Worm (Caenorhabditis elegans) whole organism, early embryonic: ENCODE measurements around the gene slc-25A29.

ENCODE experiments used
- B0310.2 ChIP-seq: sonication (generic microtip); optimal IDR thresholded peaks from 2 replicates; lab custom pipeline; 2016; ENCODE audit warnings: mild to moderate bottlenecking, missing genetic modification characterization, missing compliant biosample characterization
- F13C5.2 ChIP-seq: sonication (generic microtip); optimal IDR thresholded peaks from 2 replicates; lab custom pipeline; 2017; ENCODE audit warnings: mild to moderate bottlenecking, missing genetic modification characterization, inconsistent platforms, missing compliant biosample characterization
- aly-1 ChIP-seq: sonication (generic microtip); optimal IDR thresholded peaks from 2 replicates; lab custom pipeline; 2016; ENCODE audit warnings: missing genetic modification characterization, missing compliant biosample characterization
- ama-1 ChIP-seq: fragments of 150-350 bp; optimal IDR thresholded peaks from 2 replicates; lab custom pipeline; 2014
- ceh-13 ChIP-seq: fragments of 200-800 bp; sonication (Bioruptor generic); optimal IDR thresholded peaks from 2 replicates; lab custom pipeline; 2018; ENCODE audit warnings: mild to moderate bottlenecking, missing genetic modification characterization, missing compliant biosample characterization
- ceh-36 ChIP-seq: sonication (generic microtip); optimal IDR thresholded peaks from 2 replicates; lab custom pipeline; 2016; ENCODE audit warnings: missing genetic modification characterization, inconsistent platforms, missing compliant biosample characterization
- ets-7 ChIP-seq: sonication (generic microtip); optimal IDR thresholded peaks from 2 replicates; lab custom pipeline; 2016; ENCODE audit warnings: missing genotype, missing genetic modification characterization, missing compliant biosample characterization
- flt-1 ChIP-seq: fragments of 200-800 bp; sonication (Bioruptor generic); IDR thresholded peaks from 2 replicates; pipeline ENCODE4 v1.3.6; 2022; ENCODE audit warnings: missing genetic modification characterization, missing compliant biosample characterization
- hmbx-1 ChIP-seq: sonication (generic microtip); optimal IDR thresholded peaks from 2 replicates; lab custom pipeline; 2016; ENCODE audit warnings: mild to moderate bottlenecking, missing genetic modification characterization, missing compliant biosample characterization
- hmg-4 ChIP-seq: fragments of 200-800 bp; sonication (Bioruptor generic); optimal IDR thresholded peaks from 2 replicates; lab custom pipeline; 2018; ENCODE audit warnings: mild to moderate bottlenecking, missing genetic modification characterization, missing compliant biosample characterization
- hnd-1 ChIP-seq: sonication (generic microtip); optimal IDR thresholded peaks from 2 replicates; lab custom pipeline; 2016; ENCODE audit warnings: missing genetic modification characterization, missing compliant biosample characterization
- pes-1 ChIP-seq: fragments of 200-800 bp; sonication (Bioruptor generic); IDR thresholded peaks from 2 replicates; pipeline ENCODE4 v1.3.6; 2022; ENCODE audit warnings: missing genetic modification reagents, missing genetic modification characterization, missing compliant biosample characterization
- scrt-1 ChIP-seq: fragments of 200-800 bp; sonication (Bioruptor generic); IDR thresholded peaks from 2 replicates; pipeline ENCODE4 v1.3.6; 2022; ENCODE audit warnings: missing genetic modification characterization, missing compliant biosample characterization
- sea-1 ChIP-seq: fragments of 200-800 bp; sonication (Bioruptor generic); conservative IDR thresholded peaks from 2 replicates; pipeline ENCODE4 v1.3.6; 2022; ENCODE audit warnings: missing genetic modification characterization, missing compliant biosample characterization
- tbx-11 ChIP-seq: fragments of 200-800 bp; sonication (Bioruptor generic); IDR thresholded peaks from 2 replicates; pipeline ENCODE4 v1.3.6; 2022; ENCODE audit warnings: missing genetic modification characterization, missing compliant biosample characterization
- tbx-37 ChIP-seq: fragments of 200-800 bp; sonication (Bioruptor generic); conservative IDR thresholded peaks from 2 replicates; pipeline ENCODE4 v1.3.6; 2022; ENCODE audit warnings: missing genetic modification reagents, missing genetic modification characterization, missing compliant biosample characterization
- tra-4 ChIP-seq: sonication (generic microtip); optimal IDR thresholded peaks from 2 replicates; lab custom pipeline; 2017; ENCODE audit warnings: missing genetic modification characterization, missing compliant biosample characterization

slc-25A29 gene

ce11 chrV:14683291-14683690 is 25.3 kb upstream of the slc-25A29 start:
- TF ChIP-seq pes-1 (GFP tag; lab: Robert Waterston, UW) = no peak
- TF ChIP-seq hmg-4 = no peak
- TF ChIP-seq sea-1 (GFP tag; lab: Robert Waterston, UW) = no peak
- TF ChIP-seq ceh-36 (tag; lab: Kevin White, UChicago) = no peak
- no peak for TF ChIP-seq ets-7

ce11 chrV:14682870-14683269 is 24.9 kb upstream of the slc-25A29 start:
- TF ChIP-seq ceh-36 (tag; lab: Kevin White, UChicago) = no peak
- TF ChIP-seq pes-1 (GFP tag; lab: Robert Waterston, UW) = no peak

- no peak for TF ChIP-seq scrt-1 (GFP tag; lab: Robert Waterston, UW)
- TF ChIP-seq tbx-37 (GFP tag; lab: Robert Waterston, UW) = no peak
- no peak for TF ChIP-seq ets-7
- TF ChIP-seq B0310.2 (tag; lab: Kevin White, UChicago) = no peak
- no peak for TF ChIP-seq hmg-4
- no peak for TF ChIP-seq pes-1 (GFP tag; lab: Robert Waterston, UW)
- TF ChIP-seq hnd-1 (tag; lab: Kevin White, UChicago) = no peak
- TF ChIP-seq ceh-13 (GFP tag; lab: Kevin White, UChicago) = no peak
- no peak for TF ChIP-seq flt-1 (GFP tag; lab: Robert Waterston, UW)
Measured at ce11 chrV:14680014-14680413, 22.0 kb upstream of the slc-25A29 start, which contains the start of gene C47E8.3. Gene C47E8.3 (plus strand): TSS chrV:14680314.

ce11 chrV:14678298-14678697 is 20.3 kb upstream of the slc-25A29 start:
- TF ChIP-seq B0310.2 (tag; lab: Kevin White, UChicago) (no peak), pes-1 (GFP tag; lab: Robert Waterston, UW) (no peak), F13C5.2 (tag; lab: Kevin White, UChicago) (no peak), scrt-1 (GFP tag; lab: Robert Waterston, UW) (no peak), hmbx-1 (tag; lab: Kevin White, UChicago) (no peak), sea-1 (GFP tag; lab: Robert Waterston, UW) (no peak), ama-1 (lab: Kevin White, UChicago) (no peak), hmg-4 (no peak), tra-4 (no peak), ets-7 (no peak), tbx-11 (GFP tag; lab: Robert Waterston, UW) (no peak), hnd-1 (tag; lab: Kevin White, UChicago) (no peak), ceh-36 (tag; lab: Kevin White, UChicago) (no peak)

ce11 chrV:14665728-14666127 is 7.8 kb upstream of the slc-25A29 start, which contains the start of gene C47E8.1:
Gene C47E8.1 (plus strand): TSS chrV:14666028.
- TF ChIP-seq ama-1 (lab: Kevin White, UChicago) = no peak
- no peak for TF ChIP-seq ceh-13 (GFP tag; lab: Kevin White, UChicago)
- no peak for TF ChIP-seq ets-7

- no peak for TF ChIP-seq tbx-11 (GFP tag; lab: Robert Waterston, UW)
- no peak for TF ChIP-seq hmbx-1 (tag; lab: Kevin White, UChicago)
- no peak for TF ChIP-seq tra-4
Measured at ce11 chrV:14663006-14663405, 5.0 kb upstream of the slc-25A29 start, which contains the start of gene C47E8.9. Gene C47E8.9 (plus strand): TSS chrV:14663306.

ce11 chrV:14660608-14661355 is 2.8 kb upstream of the slc-25A29 start, which contains the start of gene srh-17:
Gene srh-17 (plus strand): TSS chrV:14661305.
- TF ChIP-seq sea-1 (GFP tag; lab: Robert Waterston, UW) = no peak
- no peak for TF ChIP-seq pes-1 (GFP tag; lab: Robert Waterston, UW)
- no peak for TF ChIP-seq ceh-36 (tag; lab: Kevin White, UChicago)
- no peak for TF ChIP-seq ets-7
- TF ChIP-seq tbx-37 (GFP tag; lab: Robert Waterston, UW) = no peak
- TF ChIP-seq hnd-1 (tag; lab: Kevin White, UChicago) = no peak
- TF ChIP-seq tra-4 = no peak
- no peak for TF ChIP-seq hmg-4
- no peak for TF ChIP-seq aly-1 (tag; lab: Kevin White, UChicago)
- TF ChIP-seq hmbx-1 (tag; lab: Kevin White, UChicago) = no peak

- no peak for TF ChIP-seq hnd-1 (tag; lab: Kevin White, UChicago)
- no peak for TF ChIP-seq flt-1 (GFP tag; lab: Robert Waterston, UW)
- no peak for TF ChIP-seq ceh-36 (tag; lab: Kevin White, UChicago)
- TF ChIP-seq tbx-11 (GFP tag; lab: Robert Waterston, UW) = no peak
- no peak for TF ChIP-seq B0310.2 (tag; lab: Kevin White, UChicago)
- no peak for TF ChIP-seq ets-7
- TF ChIP-seq hmg-4 = no peak
- no peak for TF ChIP-seq scrt-1 (GFP tag; lab: Robert Waterston, UW)
- TF ChIP-seq pes-1 (GFP tag; lab: Robert Waterston, UW) = no peak
- no peak for TF ChIP-seq ama-1 (lab: Kevin White, UChicago)
- TF ChIP-seq hmbx-1 (tag; lab: Kevin White, UChicago) = no peak
- TF ChIP-seq F13C5.2 (tag; lab: Kevin White, UChicago) = no peak
- TF ChIP-seq tbx-37 (GFP tag; lab: Robert Waterston, UW) = no peak
Measured at ce11 chrV:14659595-14659994, 1.6 kb upstream of the slc-25A29 start.
